Worm (Caenorhabditis elegans): Measurements from ENCODE around the gene pfd-1.
"Not testable (repeated sequence)": the region's sequence is repeated elsewhere in the genome, so short reads cannot be mapped to it uniquely, and the experiment has no call there.

pfd-1 gene

DNA sequence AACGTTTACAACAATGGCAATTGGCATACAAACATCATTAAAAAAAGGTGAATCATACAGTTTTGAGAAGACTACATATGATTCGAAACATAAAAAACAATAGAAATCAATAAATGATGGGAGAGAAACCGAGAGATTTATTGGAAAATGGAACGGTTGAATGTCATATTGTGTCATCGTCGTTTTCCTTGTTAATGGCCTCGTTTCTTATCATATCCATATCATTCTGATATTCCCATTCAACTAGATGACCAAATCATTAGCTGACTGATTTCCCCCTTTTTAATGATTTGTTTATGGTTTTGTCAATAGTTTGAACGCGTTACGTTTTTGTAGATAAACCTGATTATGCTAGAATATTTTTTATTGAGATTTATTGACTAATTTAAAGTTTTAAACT lies 24.9 kb downstream of the pfd-1 start:
- TF ChIP-seq ceh-44 (GFP tag; IDR thresholded peaks at IDR 0.05) (no peak), sdz-12 (GFP tag; optimal IDR thresholded peaks at IDR 0.05) (no peak), attf-4 (tag; optimal IDR thresholded peaks at IDR 0.05) (no peak), nhr-28 (tag; optimal IDR thresholded peaks at IDR 0.05) (peak; percentile 45), ztf-7 (tag; optimal IDR thresholded peaks at IDR 0.05) (no peak)

DNA sequence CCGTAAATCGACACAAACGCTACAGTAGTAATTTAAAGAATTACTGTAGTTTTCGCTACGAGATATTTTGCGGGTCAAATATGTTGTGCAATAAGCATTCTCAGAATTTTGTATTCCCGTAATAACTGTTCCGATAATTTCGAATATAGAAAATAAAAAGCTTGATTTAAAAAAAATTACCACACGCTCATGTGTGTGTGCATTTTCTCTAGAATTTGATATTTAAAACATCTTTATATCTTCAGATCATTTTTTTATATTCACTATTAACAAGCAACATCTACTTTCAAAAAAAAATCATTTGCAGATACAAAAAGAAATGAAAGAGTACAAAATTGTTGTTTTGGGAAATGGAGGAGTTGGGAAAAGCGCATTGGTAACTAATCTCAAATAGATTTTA lies 27.1 kb downstream of the pfd-1 start, which contains the start of gene rap-3:
TSS of gene rap-3 (plus strand) at position 301 of the 400 bp plus-strand sequence.
- TF ChIP-seq nhr-102 (tag; optimal IDR thresholded peaks at IDR 0.05) (no peak), nhr-11 (tag; optimal IDR thresholded peaks at IDR 0.05) (no peak), nhr-25 (tag; optimal IDR thresholded peaks at IDR 0.05; ENCODE audit: borderline replicate concordance, insufficient read depth) (no peak), F49E8.2 (tag; optimal IDR thresholded peaks at IDR 0.05; ENCODE audit: borderline replicate concordance) (no peak), saeg-2 (GFP tag; IDR thresholded peaks at IDR 0.05) (no peak), ZK337.2 (GFP tag; IDR thresholded peaks at IDR 0.05) (no peak), madf-5 (GFP tag; IDR thresholded peaks at IDR 0.05) (no peak), F44E2.7 (GFP tag; IDR thresholded peaks at IDR 0.05) (no peak), lin-38 (GFP tag; IDR thresholded peaks at IDR 0.05) (no peak), gei-8 (GFP tag; optimal IDR thresholded peaks at IDR 0.05) (no peak), ceh-20 (GFP tag; IDR thresholded peaks at IDR 0.05) (no peak), nhr-6 (tag; optimal IDR thresholded peaks at IDR 0.05) (no peak), dmd-6 (GFP tag; IDR thresholded peaks at IDR 0.05) (no peak), nhr-28 (tag; optimal IDR thresholded peaks at IDR 0.05) (no peak), dve-1 (tag; optimal IDR thresholded peaks at IDR 0.05; ENCODE audit: insufficient read depth) (no peak), pqm-1 (tag; optimal IDR thresholded peaks at IDR 0.05) (no peak), aha-1 (tag) (no peak), lin-39 (tag; optimal IDR thresholded peaks at IDR 0.05) (no peak), ceh-82 (tag; optimal IDR thresholded peaks at IDR 0.05) (no peak), F26F4.8 (GFP tag; conservative IDR thresholded peaks at IDR 0.05) (no peak)

DNA sequence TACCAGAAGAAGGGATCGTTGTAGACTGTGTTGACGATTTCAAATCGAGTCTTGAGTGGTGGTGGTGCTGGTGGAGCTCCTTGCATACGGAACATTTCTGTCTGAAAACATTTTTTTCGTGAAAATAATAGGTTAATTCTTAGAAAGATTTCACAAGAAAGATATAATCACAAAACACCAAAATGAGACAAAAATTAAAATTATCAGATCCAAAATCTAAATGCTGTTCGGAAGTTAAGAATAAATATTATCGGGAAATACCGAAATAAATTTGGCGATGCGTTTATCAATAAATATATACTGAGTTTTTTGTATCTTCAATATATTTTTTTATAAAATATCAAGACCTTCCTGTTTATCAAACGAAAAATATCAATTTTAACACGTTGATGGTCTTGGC lies 28.6 kb downstream of the pfd-1 start, which contains the start of gene C08F8.9:
TSS of gene C08F8.9 (minus strand) at position 101 of the 400 bp plus-strand sequence.
- TF ChIP-seq sdz-12 (GFP tag; optimal IDR thresholded peaks at IDR 0.05): no peak
- peak; percentile 23 for TF ChIP-seq ama-1 (optimal IDR thresholded peaks at IDR 0.05)

DNA sequence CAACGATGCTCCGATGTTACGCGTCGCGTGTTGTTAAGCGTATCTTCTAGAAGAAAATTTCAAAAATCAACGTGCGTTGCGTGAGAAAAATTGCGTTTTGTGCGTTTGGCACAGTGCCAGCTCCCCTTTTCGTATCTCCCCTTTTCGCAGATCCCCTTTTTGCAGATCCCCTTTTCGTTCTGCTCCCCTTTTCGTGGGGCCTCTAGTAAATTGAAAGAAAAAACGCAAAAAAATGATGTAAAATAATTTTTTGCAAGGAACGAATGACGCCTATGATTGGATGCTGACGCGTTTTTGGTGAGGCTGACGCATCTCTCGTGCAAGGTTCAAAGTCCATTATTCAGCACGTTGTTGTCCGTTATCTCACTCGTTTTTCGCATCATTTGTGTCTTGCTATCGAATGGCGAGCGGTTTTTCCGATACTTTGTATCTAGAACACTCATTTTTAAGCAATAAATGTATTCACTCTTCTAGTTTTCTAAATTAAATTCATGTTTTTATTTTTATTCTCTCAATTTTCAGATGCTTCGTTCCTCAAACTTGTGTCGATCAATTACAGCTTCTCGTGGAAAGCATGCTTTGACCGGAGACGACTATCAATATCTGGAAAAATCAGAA lies 29.3 kb downstream of the pfd-1 start, which contains the start of gene cpt-2:
TSS of gene cpt-2 (plus strand) at position 523 of the 618 bp plus-strand sequence.
- TF ChIP-seq nhr-42 (GFP tag; IDR thresholded peaks at IDR 0.05): peak; percentile 87
- TF ChIP-seq ztf-7 (tag; optimal IDR thresholded peaks at IDR 0.05): peak; percentile 67
- TF ChIP-seq dmd-6 (GFP tag; IDR thresholded peaks at IDR 0.05): peak; percentile 94
- 0 out of 4 replicates have a peak, but pooled peaks of 1 of the 2 experiments have one; percentile 58 for TF ChIP-seq madf-5 (GFP tag; IDR thresholded peaks at IDR 0.05)
- peak; percentile 35 for TF ChIP-seq pqm-1 (tag; optimal IDR thresholded peaks at IDR 0.05)
- TF ChIP-seq mep-1 (tag; optimal IDR thresholded peaks at IDR 0.05): peak; percentile 86
- peak; percentile 88 for TF ChIP-seq ZK337.2 (GFP tag; IDR thresholded peaks at IDR 0.05)
- TF ChIP-seq dmd-9 (GFP tag; IDR thresholded peaks at IDR 0.05): peak; percentile 91
- peak; percentile 79 for TF ChIP-seq lin-29 (GFP tag; IDR thresholded peaks at IDR 0.05)
- TF ChIP-seq lim-7 (GFP tag; IDR thresholded peaks at IDR 0.05): peak; percentile 59; the same call in 1 of the 2 replicates
- TF ChIP-seq saeg-2 (GFP tag; IDR thresholded peaks at IDR 0.05): 0 out of 2 replicates have a peak, but pooled peaks have one; percentile 43
- peak; percentile 40; the same call in 1 of the 2 replicates for TF ChIP-seq set-16 (GFP tag; IDR thresholded peaks at IDR 0.05)
- TF ChIP-seq pha-4 (GFP tag; IDR thresholded peaks at IDR 0.05): peak; percentile 75; the same call in 1 of the 2 replicates
- TF ChIP-seq pha-4 (tag; optimal IDR thresholded peaks at IDR 0.05): not testable (repeated sequence)
- 0 out of 2 replicates have a peak, but pooled peaks have one; percentile 51 for TF ChIP-seq D1046.2 (GFP tag; IDR thresholded peaks at IDR 0.05)
- TF ChIP-seq T26A8.4 (GFP tag; IDR thresholded peaks at IDR 0.05): peak; percentile 93
- TF ChIP-seq arid-1 (GFP tag; conservative IDR thresholded peaks at IDR 0.05): peak; percentile 90
- peak; percentile 88 for TF ChIP-seq rbr-2 (tag; optimal IDR thresholded peaks at IDR 0.05)
- peak; percentile 60; the same call in 1 of the 2 replicates for TF ChIP-seq mxl-2 (GFP tag; conservative IDR thresholded peaks at IDR 0.05)
- TF ChIP-seq Y48G9A.11 (GFP tag; IDR thresholded peaks at IDR 0.05): peak; percentile 90
- peak; percentile 92 for TF ChIP-seq mes-2 (tag; optimal IDR thresholded peaks at IDR 0.05; ENCODE audit: poor library complexity, severe bottlenecking)
- TF ChIP-seq F10B5.3 (tag; optimal IDR thresholded peaks at IDR 0.05): peak; percentile 43
- TF ChIP-seq mxl-3 (GFP tag; optimal IDR thresholded peaks at IDR 0.05): peak; percentile 90
- TF ChIP-seq mdl-1 (tag; optimal IDR thresholded peaks at IDR 0.05): peak; percentile 5 to 77
- TF ChIP-seq zfp-3 (GFP tag; conservative IDR thresholded peaks at IDR 0.05): peak; percentile 80
- peak; percentile 25 for TF ChIP-seq nhr-6 (tag; optimal IDR thresholded peaks at IDR 0.05)
- peak; percentile 96 for TF ChIP-seq nhr-28 (tag; optimal IDR thresholded peaks at IDR 0.05)

Measured in whole organism, L4 larva.